Fruit fly (Drosophila melanogaster): ENCODE results near the gene Npc2a.

Npc2a gene

dm6 chr2L:1981726-1982367 lies 6.2 kb upstream of the Npc2a start, which contains the start of gene CG7289:
TSS of gene CG7289 (plus strand) at chr2L:1982217.
- no peak for TF ChIP-seq vri (GFP tag; optimal IDR thresholded peaks at IDR 0.05)
- no peak for TF ChIP-seq achi (GFP tag; optimal IDR thresholded peaks at IDR 0.05)
- TF ChIP-seq CG31627 (GFP tag; optimal IDR thresholded peaks at IDR 0.05) = peak; percentile 12
- no peak for TF ChIP-seq CG11762 (GFP tag; optimal IDR thresholded peaks at IDR 0.05; ENCODE audit: insufficient read depth)
- TF ChIP-seq CG4318 (GFP tag; optimal IDR thresholded peaks at IDR 0.05) = no peak
- no peak for TF ChIP-seq CG11902 (GFP tag; optimal IDR thresholded peaks at IDR 0.05)
- TF ChIP-seq CG34406 (GFP tag; optimal IDR thresholded peaks at IDR 0.05) = no peak
- no peak for TF ChIP-seq CG16779 (tag; optimal IDR thresholded peaks at IDR 0.05)
- no peak for TF ChIP-seq salr (GFP tag; optimal IDR thresholded peaks at IDR 0.05)
- TF ChIP-seq Met (GFP tag; optimal IDR thresholded peaks at IDR 0.05) = no peak
- no peak for TF ChIP-seq svp (GFP tag)
- no peak for TF ChIP-seq CG7368 (GFP tag; optimal IDR thresholded peaks at IDR 0.05)
- TF ChIP-seq esn (GFP tag; optimal IDR thresholded peaks at IDR 0.05) = peak; percentile 35
- peak; percentile 4 for TF ChIP-seq Eip93F (GFP tag; optimal IDR thresholded peaks at IDR 0.05)
- TF ChIP-seq CG32006 (GFP tag; optimal IDR thresholded peaks at IDR 0.05) = peak; percentile 10
- TF ChIP-seq CG6163 (GFP tag; IDR thresholded peaks at IDR 0.05) = no peak
- TF ChIP-seq Sox102F (GFP tag; optimal IDR thresholded peaks at IDR 0.05) = no peak
- TF ChIP-seq CG6854 (GFP tag; optimal IDR thresholded peaks at IDR 0.05) = no peak
- peak; percentile 29 for TF ChIP-seq Eip78C (GFP tag)
- TF ChIP-seq pdm3 (GFP tag; optimal IDR thresholded peaks at IDR 0.05) = no peak
- TF ChIP-seq CG10669 (GFP tag; optimal IDR thresholded peaks at IDR 0.05) = no peak
- no peak for TF ChIP-seq Blimp-1 (GFP tag; optimal IDR thresholded peaks at IDR 0.05)
- TF ChIP-seq Ets96B (tag; optimal IDR thresholded peaks at IDR 0.05) = no peak
- no peak for TF ChIP-seq CG6808 (GFP tag; optimal IDR thresholded peaks at IDR 0.05)
- no peak for TF ChIP-seq CG6792 (GFP tag; optimal IDR thresholded peaks at IDR 0.05)
- TF ChIP-seq Sox14 (GFP tag; optimal IDR thresholded peaks at IDR 0.05) = no peak
- no peak for TF ChIP-seq CG10631 (GFP tag; optimal IDR thresholded peaks at IDR 0.05)
- TF ChIP-seq OdsH (GFP tag; optimal IDR thresholded peaks at IDR 0.05) = no peak
- TF ChIP-seq Hr39 (GFP tag; optimal IDR thresholded peaks at IDR 0.05) = no peak
- TF ChIP-seq lz (GFP tag; optimal IDR thresholded peaks at IDR 0.05) = peak; percentile 29
- peak; percentile 46 for TF ChIP-seq Hr4 (GFP tag; optimal IDR thresholded peaks at IDR 0.05)
- TF ChIP-seq CG8319 (GFP tag; optimal IDR thresholded peaks at IDR 0.05) = no peak
- no peak for TF ChIP-seq CG9139 (GFP tag; optimal IDR thresholded peaks at IDR 0.05)
- TF ChIP-seq Ets21C (GFP tag; optimal IDR thresholded peaks at IDR 0.05) = no peak
- no peak for TF ChIP-seq Hr38 (GFP tag; optimal IDR thresholded peaks at IDR 0.05)
- no peak for TF ChIP-seq Eip75B (GFP tag; optimal IDR thresholded peaks at IDR 0.05)
- no peak for TF ChIP-seq eg (GFP tag; IDR thresholded peaks at IDR 0.05)
- no peak for TF ChIP-seq CG3919 (GFP tag; optimal IDR thresholded peaks at IDR 0.05)
- TF ChIP-seq acj6 (GFP tag; optimal IDR thresholded peaks at IDR 0.05) = no peak
- TF ChIP-seq cyc (GFP tag; optimal IDR thresholded peaks at IDR 0.05) = no peak
- TF ChIP-seq fkh (GFP tag; optimal IDR thresholded peaks at IDR 0.05) = no peak
- no peak for TF ChIP-seq Gug (GFP tag; IDR thresholded peaks at IDR 0.05)
- no peak for TF ChIP-seq Smox (GFP tag; optimal IDR thresholded peaks at IDR 0.05)
- no peak for TF ChIP-seq CG3032 (tag; optimal IDR thresholded peaks at IDR 0.05)
- TF ChIP-seq CG11294 (GFP tag; IDR thresholded peaks at IDR 0.05) = no peak
- TF ChIP-seq net (GFP tag; optimal IDR thresholded peaks at IDR 0.05) = no peak
- no peak for TF ChIP-seq CG15336 (GFP tag; IDR thresholded peaks at IDR 0.05)
- TF ChIP-seq Lpt (GFP tag; optimal IDR thresholded peaks at IDR 0.05) = no peak
- no peak for TF ChIP-seq ss (GFP tag; optimal IDR thresholded peaks at IDR 0.05)
- no peak for TF ChIP-seq Sox15 (GFP tag; optimal IDR thresholded peaks at IDR 0.05)
- no peak for TF ChIP-seq spab (GFP tag; optimal IDR thresholded peaks at IDR 0.05)
- TF ChIP-seq CG6276 (GFP tag; optimal IDR thresholded peaks at IDR 0.05) = no peak
- TF ChIP-seq topi (GFP tag; optimal IDR thresholded peaks at IDR 0.05) = peak; percentile 11

All from whole organism, prepupa.